Worm (Caenorhabditis elegans) whole organism, L3 larva: ENCODE results near the gene Y38H6C.13.

Experiments
- R02D3.7 ChIP-seq: fragments of 150-350 bp; optimal IDR thresholded peaks from 2 replicates; lab custom pipeline; 2014; ENCODE audit warnings: missing biosample characterization, missing genetic modification characterization
- ceh-28 ChIP-seq: fragments of 150-350 bp; optimal IDR thresholded peaks from 2 replicates; lab custom pipeline; 2014; ENCODE audit warnings: missing biosample characterization, missing genetic modification reagents, missing genetic modification characterization
- ceh-82 ChIP-seq: fragments of 150-350 bp; optimal IDR thresholded peaks from 2 replicates; lab custom pipeline; 2014; ENCODE audit warnings: missing biosample characterization, missing genetic modification characterization
- ceh-9 ChIP-seq: sonication (generic microtip); optimal IDR thresholded peaks from 2 replicates; lab custom pipeline; 2018; ENCODE audit warnings: missing biosample characterization, missing genetic modification characterization
- daf-12 ChIP-seq: fragments of 150-350 bp; optimal IDR thresholded peaks from 2 replicates; lab custom pipeline; 2014; ENCODE audit warnings: missing biosample characterization, missing genetic modification reagents, missing genetic modification characterization
- egl-27 ChIP-seq: sonication (generic microtip); optimal IDR thresholded peaks from 4 replicates; lab custom pipeline; 2017; ENCODE audit warnings: missing biosample characterization, missing genetic modification reagents, missing genetic modification characterization
- egl-5 ChIP-seq: fragments of 150-350 bp; optimal IDR thresholded peaks from 2 replicates; lab custom pipeline; 2017; ENCODE audit warnings: missing biosample characterization, missing genetic modification reagents, missing genetic modification characterization, inconsistent platforms
- elt-1 ChIP-seq: fragments of 150-350 bp; optimal IDR thresholded peaks from 2 replicates; lab custom pipeline; 2014; ENCODE audit warnings: missing biosample characterization, missing genetic modification characterization
- elt-2 ChIP-seq: sonication (generic microtip); optimal IDR thresholded peaks from 2 replicates; lab custom pipeline; 2016; ENCODE audit warnings: missing genetic modification reagents, mild to moderate bottlenecking, missing genetic modification characterization, missing compliant biosample characterization
- fkh-10 ChIP-seq: sonication (generic microtip); optimal IDR thresholded peaks from 2 replicates; lab custom pipeline; 2017; ENCODE audit warnings: missing biosample characterization, missing genetic modification reagents, missing genetic modification characterization
- fkh-2 ChIP-seq: fragments of 150-350 bp; optimal IDR thresholded peaks from 2 replicates; lab custom pipeline; 2014; ENCODE audit warnings: missing biosample characterization, missing genetic modification reagents, missing genetic modification characterization
- fos-1 ChIP-seq: fragments of 150-350 bp; optimal IDR thresholded peaks from 2 replicates; lab custom pipeline; 2014; ENCODE audit warnings: missing biosample characterization, missing genetic modification characterization
- jun-1 ChIP-seq: fragments of 150-350 bp; optimal IDR thresholded peaks from 2 replicates; lab custom pipeline; 2014; ENCODE audit warnings: missing biosample characterization, missing genetic modification reagents, missing genetic modification characterization
- lin-15B ChIP-seq: fragments of 150-350 bp; optimal IDR thresholded peaks from 2 replicates; lab custom pipeline; 2014; ENCODE audit warnings: missing biosample characterization, missing genetic modification characterization
- lsy-12 ChIP-seq: sonication (generic microtip); optimal IDR thresholded peaks from 2 replicates; lab custom pipeline; 2016; ENCODE audit warnings: mild to moderate bottlenecking, missing genetic modification characterization, missing compliant biosample characterization
- mdl-1 ChIP-seq: fragments of 150-350 bp; optimal IDR thresholded peaks from 2 replicates; lab custom pipeline; 2014; ENCODE audit warnings: missing biosample characterization, missing genetic modification characterization
- mml-1 ChIP-seq: fragments of 150-350 bp; sonication (generic microtip); optimal IDR thresholded peaks from 3 replicates; lab custom pipeline; 2014; ENCODE audit warnings: missing biosample characterization, missing genetic modification characterization
- nhr-12 ChIP-seq: fragments of 150-350 bp; optimal IDR thresholded peaks from 2 replicates; lab custom pipeline; 2014; ENCODE audit warnings: missing biosample characterization, missing genetic modification characterization
- nhr-23 ChIP-seq: fragments of 150-350 bp; optimal IDR thresholded peaks from 2 replicates; lab custom pipeline; 2014; ENCODE audit warnings: missing biosample characterization, missing genetic modification reagents, missing genetic modification characterization
- nhr-25 ChIP-seq: sonication (generic microtip); optimal IDR thresholded peaks from 2 replicates; lab custom pipeline; 2017; ENCODE audit warnings: missing biosample characterization, missing genetic modification characterization
- nhr-28 ChIP-seq: fragments of 150-350 bp; optimal IDR thresholded peaks from 2 replicates; lab custom pipeline; 2014; ENCODE audit warnings: missing biosample characterization, missing genetic modification characterization
- nhr-43 ChIP-seq: sonication (generic microtip); optimal IDR thresholded peaks from 2 replicates; lab custom pipeline; 2016; ENCODE audit warnings: mild to moderate bottlenecking, missing genetic modification characterization, missing compliant biosample characterization; ENCODE audit not compliant: poor library complexity, severe bottlenecking
- nhr-67 ChIP-seq: fragments of 150-350 bp; optimal IDR thresholded peaks from 2 replicates; lab custom pipeline; 2014; ENCODE audit warnings: missing biosample characterization, missing genetic modification characterization
- nhr-76 ChIP-seq: fragments of 150-350 bp; sonication (generic microtip); optimal IDR thresholded peaks from 5 replicates; lab custom pipeline; 2014; ENCODE audit warnings: missing biosample characterization, missing genetic modification characterization
- pha-4 ChIP-seq: fragments of 150-350 bp; optimal IDR thresholded peaks from 2 replicates; lab custom pipeline; 2014; ENCODE audit warnings: missing biosample characterization, missing genetic modification reagents, missing genetic modification characterization
- pqm-1 ChIP-seq: fragments of 150-350 bp; optimal IDR thresholded peaks from 2 replicates; lab custom pipeline; 2017; ENCODE audit warnings: missing biosample characterization, missing genetic modification characterization, inconsistent platforms
- sea-2 ChIP-seq: fragments of 150-350 bp; sonication (generic microtip); optimal IDR thresholded peaks from 4 replicates; lab custom pipeline; 2014; ENCODE audit warnings: missing biosample characterization, missing genetic modification reagents, missing genetic modification characterization
- skn-1 ChIP-seq: fragments of 150-350 bp; optimal IDR thresholded peaks from 2 replicates; lab custom pipeline; 2014; ENCODE audit warnings: missing biosample characterization, missing genetic modification characterization
- snpc-4 ChIP-seq: fragments of 150-350 bp; optimal IDR thresholded peaks from 2 replicates; lab custom pipeline; 2014; ENCODE audit warnings: missing biosample characterization, missing genetic modification characterization
- tbx-2 ChIP-seq: sonication (generic microtip); optimal IDR thresholded peaks from 2 replicates; lab custom pipeline; 2016; ENCODE audit warnings: mild to moderate bottlenecking, missing genetic modification characterization, missing compliant biosample characterization
- unc-39 ChIP-seq: sonication (generic microtip); optimal IDR thresholded peaks from 4 replicates; lab custom pipeline; 2017; ENCODE audit warnings: missing biosample characterization, missing genetic modification characterization
- unc-62 ChIP-seq: fragments of 150-350 bp; sonication (generic microtip); optimal IDR thresholded peaks from 4 replicates; lab custom pipeline; 2014; ENCODE audit warnings: missing biosample characterization, missing genetic modification reagents, missing genetic modification characterization
- ztf-11 ChIP-seq: fragments of 150-350 bp; optimal IDR thresholded peaks from 2 replicates; lab custom pipeline; 2014; ENCODE audit warnings: missing biosample characterization, missing genetic modification characterization

Gene Y38H6C.13

ce11 chrV:20539055-20539454, 11.5 kb downstream of the Y38H6C.13 start, which contains the start of gene Y38H6C.16:
TSS of gene Y38H6C.16 (minus strand) at chrV:20539347.
- TF ChIP-seq lsy-12 (tag; lab: Kevin White, UChicago) (no peak), nhr-25 (tag; lab: Kevin White, UChicago) (peak; percentile 49), ceh-82 (tag; lab: Kevin White, UChicago) (no peak)
- TF ChIP-seq, all 47 proteins: peak for 1

ce11 chrV:20544092-20544491, 16.5 kb downstream of the Y38H6C.13 start, which contains the start of gene slc-36.3:
TSS of gene slc-36.3 (minus strand) at chrV:20544192.
- TF ChIP-seq fos-1 (tag; lab: Kevin White, UChicago), result no peak
- no peak for TF ChIP-seq skn-1 (tag; lab: Kevin White, UChicago)
- no peak for TF ChIP-seq pqm-1
- TF ChIP-seq elt-1, result no peak
- no peak for TF ChIP-seq R02D3.7 (tag; lab: Kevin White, UChicago)
- no peak for TF ChIP-seq egl-5 (tag; lab: Kevin White, UChicago)
- TF ChIP-seq lin-15B (tag; lab: Kevin White, UChicago), result no peak
- no peak for TF ChIP-seq mdl-1 (tag; lab: Kevin White, UChicago)
- TF ChIP-seq nhr-23 (tag; lab: Kevin White, UChicago), result no peak
- TF ChIP-seq daf-12 (tag; lab: Kevin White, UChicago), result no peak
- TF ChIP-seq, all 47 proteins: peak for 0

- TF ChIP-seq pqm-1 (no peak), elt-2 (tag; lab: Kevin White, UChicago) (peak; percentile 13), pha-4 (peak; percentile 16)
These were observed 17.0 kb downstream of the Y38H6C.13 start for ce11 chrV:20544610-20545009.

DNA sequence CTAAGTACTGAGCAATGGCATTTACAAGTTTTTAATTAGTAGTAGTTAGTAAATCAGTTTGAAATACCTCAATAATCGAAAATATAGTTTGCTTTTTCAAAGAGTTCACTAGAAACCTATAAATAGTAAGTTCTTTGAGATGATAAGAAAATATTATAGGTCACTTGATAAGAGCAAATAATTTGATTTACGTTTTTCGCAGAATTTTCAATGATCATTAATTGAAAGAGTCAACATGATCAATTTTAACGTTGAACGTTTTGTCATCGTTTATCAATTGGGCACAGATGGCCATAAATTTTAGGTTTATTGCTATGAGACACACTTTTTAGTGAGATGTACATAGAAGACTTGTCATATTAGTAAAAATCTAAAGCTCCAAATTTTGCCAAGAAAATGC, 18.1 kb downstream of the Y38H6C.13 start:
- TF ChIP-seq snpc-4 (tag; lab: Kevin White, UChicago), result no peak
- no peak for TF ChIP-seq mml-1 (tag; lab: Kevin White, UChicago)
- TF ChIP-seq fkh-2 (tag; lab: Kevin White, UChicago), result no peak
- no peak for TF ChIP-seq tbx-2 (tag; lab: Kevin White, UChicago)
- TF ChIP-seq ztf-11 (tag; lab: Kevin White, UChicago), result no peak
- no peak for TF ChIP-seq sea-2
- no peak for TF ChIP-seq nhr-12 (tag; lab: Kevin White, UChicago)
- no peak for TF ChIP-seq egl-5 (tag; lab: Kevin White, UChicago)
- no peak for TF ChIP-seq unc-39 (tag; lab: Kevin White, UChicago)
- TF ChIP-seq nhr-76 (tag; lab: Kevin White, UChicago), result no peak
- peak; percentile 41 for TF ChIP-seq elt-2 (tag; lab: Kevin White, UChicago)
- peak; percentile 53 for TF ChIP-seq pha-4
- no peak for TF ChIP-seq ceh-9 (tag; lab: Kevin White, UChicago)
- no peak for TF ChIP-seq nhr-67
- no peak for TF ChIP-seq unc-62
- TF ChIP-seq fkh-10 (GFP tag; lab: Kevin White, UChicago), result no peak
- TF ChIP-seq pqm-1, result peak; percentile 71
- no peak for TF ChIP-seq nhr-23 (tag; lab: Kevin White, UChicago)
- TF ChIP-seq egl-27 (tag; lab: Kevin White, UChicago), result no peak
- no peak for TF ChIP-seq lin-15B (tag; lab: Kevin White, UChicago)
- TF ChIP-seq jun-1 (tag; lab: Kevin White, UChicago), result no peak

ce11 chrV:20547048-20547447, 19.5 kb downstream of the Y38H6C.13 start, which contains the start of gene Y38H6C.18:
TSS of gene Y38H6C.18 (minus strand) at chrV:20547148.
- no peak for TF ChIP-seq elt-1
- TF ChIP-seq mml-1 (tag; lab: Kevin White, UChicago), result no peak
- no peak for TF ChIP-seq nhr-28
- no peak for TF ChIP-seq egl-5 (tag; lab: Kevin White, UChicago)
- no peak for TF ChIP-seq sea-2
- TF ChIP-seq lin-15B (tag; lab: Kevin White, UChicago), result no peak
- no peak for TF ChIP-seq nhr-43 (tag; lab: Kevin White, UChicago)
- TF ChIP-seq elt-2 (tag; lab: Kevin White, UChicago), result no peak
- no peak for TF ChIP-seq nhr-76 (tag; lab: Kevin White, UChicago)
- no peak for TF ChIP-seq ceh-28 (tag; lab: Kevin White, UChicago)
